Worm (Caenorhabditis elegans): ENCODE measurements around the gene gcl-1.
A peak's percentile ranks its signal among the peaks of the same experiment; 100 is the strongest.

gcl-1 gene

ce11 chrIV:13388779-13389178, 23.9 kb downstream of the gcl-1 start (continued):
- TF ChIP-seq mxl-3 (GFP tag; optimal IDR thresholded peaks at IDR 0.05), result no peak
- peak in 1 of 2 experiments; percentile 50 for TF ChIP-seq mdl-1 (tag; optimal IDR thresholded peaks at IDR 0.05)
- no peak for TF ChIP-seq F44E2.7 (GFP tag; IDR thresholded peaks at IDR 0.05)
- peak; percentile 39 for TF ChIP-seq hlh-11 (tag; optimal IDR thresholded peaks at IDR 0.05)
- TF ChIP-seq zag-1 (tag; optimal IDR thresholded peaks at IDR 0.05), result no peak
- TF ChIP-seq zfp-2 (tag; optimal IDR thresholded peaks at IDR 0.05), result no peak
- no peak for TF ChIP-seq Y48G9A.11 (GFP tag; IDR thresholded peaks at IDR 0.05)
- no peak for TF ChIP-seq cey-2 (tag; optimal IDR thresholded peaks at IDR 0.05; ENCODE audit: borderline replicate concordance, insufficient read depth)
- no peak for TF ChIP-seq rbr-2 (tag; optimal IDR thresholded peaks at IDR 0.05)
- no peak for TF ChIP-seq ztf-11 (tag; optimal IDR thresholded peaks at IDR 0.05)
- TF ChIP-seq daf-16 (GFP tag; optimal IDR thresholded peaks at IDR 0.05), result peak in 1 of 2 experiments; percentile 7
- TF ChIP-seq daf-16 (tag; optimal IDR thresholded peaks at IDR 0.05), result no peak
- no peak for TF ChIP-seq nhr-76 (tag; optimal IDR thresholded peaks at IDR 0.05)
- peak; percentile 55; the same call in 1 of the 2 replicates for TF ChIP-seq lin-1 (GFP tag; IDR thresholded peaks at IDR 0.05)

ce11 chrIV:13386903-13387302, 25.8 kb downstream of the gcl-1 start, which contains the start of gene lsm-3:
Gene lsm-3 (plus strand): TSS chrIV:13387203.
- TF ChIP-seq hmg-1.1 (GFP tag; IDR thresholded peaks at IDR 0.05) (no peak), unc-39 (tag; optimal IDR thresholded peaks at IDR 0.05) (no peak), F26F4.8 (GFP tag; conservative IDR thresholded peaks at IDR 0.05) (no peak), set-16 (GFP tag; IDR thresholded peaks at IDR 0.05) (no peak), unc-62 (GFP tag; optimal IDR thresholded peaks at IDR 0.05 in 1 of 2) (peak in 1 of 2 experiments; percentile 88), unc-62 (tag; optimal IDR thresholded peaks at IDR 0.05) (no peak), nhr-41 (GFP tag; IDR thresholded peaks at IDR 0.05) (no peak), nhr-42 (GFP tag; IDR thresholded peaks at IDR 0.05) (no peak), Y75B8A.6 (GFP tag; IDR thresholded peaks at IDR 0.05) (no peak)

- TF ChIP-seq lin-38 (GFP tag; IDR thresholded peaks at IDR 0.05) (peak; percentile 96), T26A8.4 (GFP tag; IDR thresholded peaks at IDR 0.05) (0 out of 2 replicates have a peak, but pooled peaks have one; percentile 46), nhr-76 (tag; optimal IDR thresholded peaks at IDR 0.05) (no peak), zfp-3 (GFP tag; conservative IDR thresholded peaks at IDR 0.05) (no peak), rbr-2 (tag; optimal IDR thresholded peaks at IDR 0.05) (peak; percentile 61), dve-1 (tag; optimal IDR thresholded peaks at IDR 0.05; ENCODE audit: insufficient read depth) (peak; percentile 70), mes-2 (tag; optimal IDR thresholded peaks at IDR 0.05; ENCODE audit: poor library complexity, severe bottlenecking) (peak; percentile 94), fos-1 (tag; optimal IDR thresholded peaks at IDR 0.05) (no peak), spr-1 (tag; optimal IDR thresholded peaks at IDR 0.05) (peak; percentile 0), php-3 (GFP tag; IDR thresholded peaks at IDR 0.05) (no peak), lsy-2 (tag; optimal IDR thresholded peaks at IDR 0.05) (peak in 1 of 2 experiments; percentile 89), ztf-7 (tag; optimal IDR thresholded peaks at IDR 0.05) (peak; percentile 65), mep-1 (tag; optimal IDR thresholded peaks at IDR 0.05) (peak; percentile 86), nhr-28 (tag; optimal IDR thresholded peaks at IDR 0.05) (peak; percentile 30), F26F4.8 (GFP tag; conservative IDR thresholded peaks at IDR 0.05) (no peak), Y105C5A.15 (GFP tag; IDR thresholded peaks at IDR 0.05) (no peak), nhr-42 (GFP tag; IDR thresholded peaks at IDR 0.05) (no peak), tra-1 (GFP tag; IDR thresholded peaks at IDR 0.05) (no peak), hmg-1.1 (GFP tag; IDR thresholded peaks at IDR 0.05) (peak; percentile 59), nhr-77 (tag; optimal IDR thresholded peaks at IDR 0.05) (peak; percentile 38), lin-13 (GFP tag; optimal IDR thresholded peaks at IDR 0.05) (peak; percentile 88), nhr-48 (tag; optimal IDR thresholded peaks at IDR 0.05) (no peak), nhr-237 (tag; optimal IDR thresholded peaks at IDR 0.05) (no peak), set-16 (GFP tag; IDR thresholded peaks at IDR 0.05) (no peak), dpl-1 (GFP tag; optimal IDR thresholded peaks at IDR 0.05) (peak; percentile 74), F37D6.2 (tag; optimal IDR thresholded peaks at IDR 0.05) (peak; percentile 41), madf-9 (GFP tag; conservative IDR thresholded peaks at IDR 0.05) (no peak), arid-1 (GFP tag; conservative IDR thresholded peaks at IDR 0.05) (0 out of 2 replicates have a peak, but pooled peaks have one; percentile 48), unc-62 (GFP tag; optimal IDR thresholded peaks at IDR 0.05 in 1 of 2) (no peak), unc-62 (tag; optimal IDR thresholded peaks at IDR 0.05) (no peak), dmd-9 (GFP tag; IDR thresholded peaks at IDR 0.05) (no peak), snpc-1.2 (GFP tag; IDR thresholded peaks at IDR 0.05) (0 out of 2 replicates have a peak, but pooled peaks have one; percentile 67), lir-3 (tag; optimal IDR thresholded peaks at IDR 0.05) (no peak)
Observed at ce11 chrIV:13386043-13386442, 26.7 kb downstream of the gcl-1 start, which contains the start of the genes Y62E10A.20, Y62E10A.23 and mdt-9. Gene Y62E10A.20 (minus strand): TSS chrIV:13386091. Gene Y62E10A.23 (plus strand): TSS chrIV:13386324. Gene mdt-9 (plus strand): TSS chrIV:13386380.

All from whole organism, L4 larva.